Fruit fly (Drosophila melanogaster) whole organism, prepupa: ENCODE data around the gene Rpn11.

Experiments
- Blimp-1 ChIP-seq: fragments of 200-800 bp; sonication (Bioruptor generic); optimal IDR thresholded peaks from 3 replicates; lab custom pipeline; 2017; ENCODE audit warnings: missing biosample characterization, missing genetic modification characterization, mild to moderate bottlenecking, moderate library complexity, missing genetic modification reagents
- CG10669 ChIP-seq: fragments of 200-800 bp; sonication (Bioruptor generic); optimal IDR thresholded peaks from 3 replicates; lab custom pipeline; 2018; ENCODE audit warnings: missing biosample characterization, mild to moderate bottlenecking, missing genetic modification characterization, moderate library complexity
- CG11294 ChIP-seq: fragments of 200-800 bp; sonication (Bioruptor generic); IDR thresholded peaks from 2 replicates; pipeline ENCODE4 v1.3.6; 2022; ENCODE audit warnings: missing biosample characterization, missing genetic modification characterization
- CG11762 ChIP-seq: fragments of 200-800 bp; sonication (Bioruptor generic); optimal IDR thresholded peaks from 3 replicates; lab custom pipeline; 2016; ENCODE audit warnings: missing biosample characterization, missing genetic modification characterization; ENCODE audit not compliant: insufficient read depth
- CG11902 ChIP-seq: fragments of 200-800 bp; sonication (Bioruptor generic); optimal IDR thresholded peaks from 3 replicates; lab custom pipeline; 2016; ENCODE audit warnings: missing biosample characterization, missing genetic modification characterization
- CG1621 ChIP-seq: fragments of 200-800 bp; sonication (Bioruptor generic); optimal IDR thresholded peaks from 3 replicates; lab custom pipeline; 2018; ENCODE audit warnings: missing biosample characterization, mild to moderate bottlenecking, missing genetic modification characterization
- CG16779 ChIP-seq: fragments of 200-800 bp; sonication (Bioruptor generic); optimal IDR thresholded peaks from 3 replicates; lab custom pipeline; 2017; ENCODE audit warnings: missing biosample characterization, mild to moderate bottlenecking, missing genetic modification characterization
- CG3032 ChIP-seq: fragments of 200-800 bp; optimal IDR thresholded peaks from 2 replicates; lab custom pipeline; 2019; ENCODE audit warnings: missing biosample characterization, mild to moderate bottlenecking, missing genetic modification characterization, moderate library complexity
- CG31627 ChIP-seq: fragments of 200-800 bp; sonication (Bioruptor generic); optimal IDR thresholded peaks from 3 replicates; lab custom pipeline; 2016; ENCODE audit warnings: missing biosample characterization, missing genetic modification characterization
- CG32006 ChIP-seq: fragments of 200-800 bp; sonication (Bioruptor generic); optimal IDR thresholded peaks from 3 replicates; lab custom pipeline; 2017; ENCODE audit warnings: missing biosample characterization, mild to moderate bottlenecking, missing genetic modification characterization
- CG34406 ChIP-seq: fragments of 200-800 bp; sonication (Bioruptor generic); optimal IDR thresholded peaks from 3 replicates; lab custom pipeline; 2016; ENCODE audit warnings: missing biosample characterization, missing genetic modification characterization
- CG4318 ChIP-seq: fragments of 200-800 bp; sonication (Bioruptor generic); optimal IDR thresholded peaks from 3 replicates; lab custom pipeline; 2017; ENCODE audit warnings: missing biosample characterization, mild to moderate bottlenecking, missing genetic modification characterization
- CG6792 ChIP-seq: fragments of 200-800 bp; sonication (Bioruptor generic); optimal IDR thresholded peaks from 3 replicates; lab custom pipeline; 2016; ENCODE audit warnings: missing biosample characterization, missing genetic modification characterization
- CG6808 ChIP-seq: fragments of 200-800 bp; sonication (Bioruptor generic); optimal IDR thresholded peaks from 3 replicates; lab custom pipeline; 2017; ENCODE audit warnings: missing biosample characterization, missing genetic modification characterization, mild to moderate bottlenecking, moderate library complexity, missing genetic modification reagents
- CG6854 ChIP-seq: fragments of 200-800 bp; sonication (Bioruptor generic); optimal IDR thresholded peaks from 2 replicates; lab custom pipeline; 2017; ENCODE audit warnings: missing biosample characterization, mild to moderate bottlenecking, missing genetic modification characterization
- CG7368 ChIP-seq: fragments of 200-800 bp; sonication (Bioruptor generic); optimal IDR thresholded peaks from 3 replicates; lab custom pipeline; 2016; ENCODE audit warnings: missing biosample characterization, missing genetic modification characterization
- CG8119 ChIP-seq: fragments of 200-800 bp; sonication (Bioruptor generic); IDR thresholded peaks from 3 replicates; pipeline ENCODE4 v1.3.6; 2022; ENCODE audit warnings: missing biosample characterization, missing genetic modification characterization
- CG8632 ChIP-seq: fragments of 200-800 bp; sonication (Bioruptor generic); optimal IDR thresholded peaks from 3 replicates; lab custom pipeline; 2016; ENCODE audit warnings: missing biosample characterization, missing genetic modification characterization
- CG9139 ChIP-seq: fragments of 200-800 bp; sonication (Bioruptor generic); optimal IDR thresholded peaks from 3 replicates; lab custom pipeline; 2017; ENCODE audit warnings: missing biosample characterization, mild to moderate bottlenecking, missing genetic modification characterization
- Eip75B ChIP-seq: fragments of 200-800 bp; sonication (Bioruptor generic); optimal IDR thresholded peaks from 3 replicates; lab custom pipeline; 2016; ENCODE audit warnings: missing biosample characterization, missing genetic modification characterization
- Eip78C ChIP-seq: fragments of 200-800 bp; sonication (Bioruptor generic); peaks from one replicate; lab custom pipeline; 2016; ENCODE audit warnings: missing biosample characterization, missing genetic modification characterization
- Eip93F ChIP-seq: fragments of 200-800 bp; sonication (Bioruptor generic); optimal IDR thresholded peaks from 2 replicates; lab custom pipeline; 2016; ENCODE audit warnings: missing biosample characterization, mild to moderate bottlenecking, missing genetic modification characterization
- Ets21C ChIP-seq: fragments of 200-800 bp; sonication (Bioruptor generic); optimal IDR thresholded peaks from 3 replicates; lab custom pipeline; 2016; ENCODE audit warnings: missing biosample characterization, missing genetic modification characterization
- Ets96B ChIP-seq: fragments of 200-800 bp; optimal IDR thresholded peaks from 2 replicates; lab custom pipeline; 2019; ENCODE audit warnings: missing biosample characterization, mild to moderate bottlenecking, missing genetic modification characterization, moderate library complexity
- Gug ChIP-seq: fragments of 200-800 bp; sonication (Bioruptor generic); IDR thresholded peaks from 2 replicates; pipeline ENCODE4 v1.3.6; 2022; ENCODE audit warnings: missing biosample characterization, missing genetic modification characterization
- Hr39 ChIP-seq: fragments of 200-800 bp; sonication (Bioruptor generic); optimal IDR thresholded peaks from 2 replicates; lab custom pipeline; 2016; ENCODE audit warnings: missing biosample characterization, missing genetic modification characterization
- Hr4 ChIP-seq: fragments of 200-800 bp; sonication (Bioruptor generic); optimal IDR thresholded peaks from 3 replicates; lab custom pipeline; 2016; ENCODE audit warnings: missing biosample characterization, missing genetic modification characterization
- Lpt ChIP-seq: fragments of 200-800 bp; sonication (Bioruptor generic); optimal IDR thresholded peaks from 3 replicates; lab custom pipeline; 2016; ENCODE audit warnings: missing biosample characterization, missing genetic modification characterization
- OdsH ChIP-seq: fragments of 200-800 bp; sonication (Bioruptor generic); optimal IDR thresholded peaks from 3 replicates; lab custom pipeline; 2016; ENCODE audit warnings: missing biosample characterization, missing genetic modification characterization
- Smox ChIP-seq: fragments of 200-800 bp; sonication (Bioruptor generic); optimal IDR thresholded peaks from 3 replicates; lab custom pipeline; 2016; ENCODE audit warnings: missing biosample characterization, missing genetic modification characterization
- Sox102F ChIP-seq: fragments of 200-800 bp; sonication (Bioruptor generic); optimal IDR thresholded peaks from 2 replicates; lab custom pipeline; 2016; ENCODE audit warnings: missing biosample characterization, mild to moderate bottlenecking, missing genetic modification characterization
- Sox14 ChIP-seq: fragments of 200-800 bp; sonication (Bioruptor generic); optimal IDR thresholded peaks from 3 replicates; lab custom pipeline; 2016; ENCODE audit warnings: missing biosample characterization, missing genetic modification characterization
- Sox15 ChIP-seq: fragments of 200-800 bp; sonication (Bioruptor generic); optimal IDR thresholded peaks from 3 replicates; lab custom pipeline; 2016; ENCODE audit warnings: missing biosample characterization, missing genetic modification characterization
- achi ChIP-seq: fragments of 200-800 bp; sonication (Bioruptor generic); optimal IDR thresholded peaks from 3 replicates; lab custom pipeline; 2016; ENCODE audit warnings: missing biosample characterization, missing genetic modification characterization
- acj6 ChIP-seq: fragments of 200-800 bp; sonication (Bioruptor generic); optimal IDR thresholded peaks from 3 replicates; lab custom pipeline; 2016; ENCODE audit warnings: missing biosample characterization, missing genetic modification characterization
- cyc ChIP-seq: fragments of 200-800 bp; sonication (Bioruptor generic); optimal IDR thresholded peaks from 3 replicates; lab custom pipeline; 2016; ENCODE audit warnings: missing biosample characterization, missing genetic modification characterization
- dac ChIP-seq: fragments of 200-800 bp; sonication (Bioruptor generic); optimal IDR thresholded peaks from 2 replicates; lab custom pipeline; 2017; ENCODE audit warnings: missing biosample characterization, mild to moderate bottlenecking, missing genetic modification characterization
- dsx ChIP-seq: fragments of 200-800 bp; optimal IDR thresholded peaks from 3 replicates; lab custom pipeline; 2019; ENCODE audit warnings: missing biosample characterization, mild to moderate bottlenecking, missing genetic modification characterization, moderate library complexity; ENCODE audit not compliant: poor library complexity, severe bottlenecking
- eg ChIP-seq: fragments of 200-800 bp; sonication (Bioruptor generic); IDR thresholded peaks from 3 replicates; pipeline ENCODE4 v1.3.6; 2022; ENCODE audit warnings: missing biosample characterization, missing genetic modification characterization
- esn ChIP-seq: fragments of 200-800 bp; sonication (Bioruptor generic); optimal IDR thresholded peaks from 2 replicates; lab custom pipeline; 2016; ENCODE audit warnings: missing biosample characterization, mild to moderate bottlenecking, missing genetic modification characterization, moderate library complexity
- fd59A ChIP-seq: fragments of 200-800 bp; sonication (Bioruptor generic); optimal IDR thresholded peaks from 2 replicates; lab custom pipeline; 2017; ENCODE audit warnings: missing biosample characterization, mild to moderate bottlenecking, missing genetic modification characterization, missing genetic modification reagents
- fd85E ChIP-seq: fragments of 200-800 bp; sonication (Bioruptor generic); optimal IDR thresholded peaks from 3 replicates; lab custom pipeline; 2016; ENCODE audit warnings: missing biosample characterization, missing genetic modification characterization
- fkh ChIP-seq: fragments of 200-800 bp; sonication (Bioruptor generic); optimal IDR thresholded peaks from 3 replicates; lab custom pipeline; 2017; ENCODE audit warnings: missing biosample characterization, mild to moderate bottlenecking, missing genetic modification characterization, moderate library complexity
- lz ChIP-seq: fragments of 200-800 bp; sonication (Bioruptor generic); optimal IDR thresholded peaks from 3 replicates; lab custom pipeline; 2016; ENCODE audit warnings: missing biosample characterization, missing genetic modification characterization
- net ChIP-seq: fragments of 200-800 bp; sonication (Bioruptor generic); optimal IDR thresholded peaks from 3 replicates; lab custom pipeline; 2016; ENCODE audit warnings: missing biosample characterization, missing genetic modification characterization
- salr ChIP-seq, 2 experiments: fragments of 200-800 bp; sonication (Bioruptor generic); optimal IDR thresholded peaks; 3 replicates each; lab custom pipeline; 2016 to 2018; ENCODE audit warnings: missing biosample characterization in 2 of 2, missing genetic modification characterization in 2 of 2, mild to moderate bottlenecking in 1 of 2
- spab ChIP-seq: fragments of 200-800 bp; sonication (Bioruptor generic); optimal IDR thresholded peaks from 2 replicates; lab custom pipeline; 2017; ENCODE audit warnings: missing biosample characterization, mild to moderate bottlenecking, missing genetic modification characterization, missing genetic modification reagents
- ss ChIP-seq, 2 experiments: fragments of 200-800 bp; sonication (Bioruptor generic); optimal IDR thresholded peaks; 2 replicates in 1 of 2; 3 replicates in 1 of 2; lab custom pipeline; 2017 to 2018; ENCODE audit warnings: mild to moderate bottlenecking in 2 of 2, missing biosample characterization in 2 of 2, missing genetic modification characterization in 2 of 2, moderate library complexity in 1 of 2
- svp ChIP-seq: fragments of 200-800 bp; sonication (Bioruptor generic); peaks from one replicate; lab custom pipeline; 2016; ENCODE audit warnings: missing biosample characterization, missing genetic modification characterization
- topi ChIP-seq: fragments of 200-800 bp; sonication (Bioruptor generic); optimal IDR thresholded peaks from 3 replicates; lab custom pipeline; 2016; ENCODE audit warnings: missing biosample characterization, missing genetic modification characterization
- vri ChIP-seq: fragments of 200-800 bp; sonication (Bioruptor generic); optimal IDR thresholded peaks from 3 replicates; lab custom pipeline; 2016; ENCODE audit warnings: missing biosample characterization, mild to moderate bottlenecking, missing genetic modification characterization

Gene Rpn11

dm6 chr2L:5043495-5044146 is 16.0 kb downstream of the Rpn11 start:
- TF ChIP-seq CG3032 (peak; percentile 59), CG8632 (GFP tag; lab: Kevin White, UChicago) (peak; percentile 45), OdsH (GFP tag; lab: Kevin White, UChicago) (peak; percentile 85), cyc (peak; percentile 56), dac (GFP tag; lab: Kevin White, UChicago) (peak; percentile 75), CG34406 (GFP tag; lab: Kevin White, UChicago) (peak; percentile 56), CG8119 (GFP tag; lab: Robert Waterston, UW) (peak; percentile 74), CG6792 (GFP tag; lab: Kevin White, UChicago) (peak; percentile 53), achi (peak; percentile 72), CG11762 (peak; percentile 30), dsx (GFP tag; lab: Kevin White, UChicago) (peak; percentile 47), CG31627 (peak; percentile 73), fd59A (GFP tag; lab: Kevin White, UChicago) (peak; percentile 8), CG4318 (peak; percentile 76), esn (GFP tag; lab: Kevin White, UChicago) (peak; percentile 70), Eip93F (GFP tag; lab: Kevin White, UChicago) (peak; percentile 10), CG9139 (GFP tag; lab: Kevin White, UChicago) (no peak), topi (peak; percentile 62), spab (GFP tag; lab: Kevin White, UChicago) (peak; percentile 50), acj6 (GFP tag; lab: Kevin White, UChicago) (peak; percentile 77), Hr39 (peak; percentile 72), CG11294 (GFP tag; lab: Robert Waterston, UW) (peak; percentile 67), Ets21C (GFP tag; lab: Kevin White, UChicago) (peak; percentile 62), CG10669 (GFP tag; lab: Kevin White, UChicago) (peak; percentile 66), Blimp-1 (GFP tag; lab: Kevin White, UChicago) (peak; percentile 48), CG1621 (tag; lab: Kevin White, UChicago) (peak; percentile 49), CG6808 (GFP tag; lab: Kevin White, UChicago) (peak; percentile 61), Hr4 (GFP tag; lab: Kevin White, UChicago) (peak; percentile 79), net (GFP tag; lab: Kevin White, UChicago) (peak; percentile 68), CG16779 (tag; lab: Kevin White, UChicago) (peak; percentile 63), Gug (GFP tag; lab: Robert Waterston, UW) (peak; percentile 57), lz (GFP tag; lab: Kevin White, UChicago) (peak; percentile 68), ss (GFP tag; optimal IDR thresholded peaks at IDR 0.05; lab: Kevin White, UChicago) (peak; percentile 25 to 27), Sox14 (GFP tag; lab: Kevin White, UChicago) (peak; percentile 61), Smox (GFP tag; lab: Kevin White, UChicago) (peak; percentile 61), vri (no peak), Sox102F (peak; percentile 70), CG11902 (peak; percentile 45), Eip78C (GFP tag; lab: Kevin White, UChicago) (peak; percentile 75), eg (peak; percentile 84), CG32006 (peak; percentile 87), Sox15 (GFP tag; lab: Kevin White, UChicago) (peak; percentile 30), svp (GFP tag; lab: Kevin White, UChicago) (peak; percentile 85), CG7368 (peak; percentile 52), Ets96B (tag; lab: Kevin White, UChicago) (peak; percentile 57), Lpt (GFP tag; lab: Kevin White, UChicago) (peak; percentile 78), Eip75B (GFP tag; lab: Kevin White, UChicago) (peak; percentile 53), CG6854 (GFP tag; lab: Kevin White, UChicago) (no peak), salr (GFP tag; optimal IDR thresholded peaks at IDR 0.05; lab: Kevin White, UChicago) (peak; percentile 45 to 52), fd85E (no peak), fkh (GFP tag; lab: Kevin White, UChicago) (no peak)
